Fruit fly (Drosophila melanogaster) S2 (cell line): Measurements from ENCODE around the gene mRpL23.

Source experiments
- CG8478 ChIP-seq: fragments of >200 bp; optimal IDR thresholded peaks from 2 replicates; lab custom pipeline; 2018
- CTCF ChIP-seq, 2 experiments: fragments of >200 bp; optimal IDR thresholded peaks; 2 replicates each; lab custom pipeline; 2018

DNA sequence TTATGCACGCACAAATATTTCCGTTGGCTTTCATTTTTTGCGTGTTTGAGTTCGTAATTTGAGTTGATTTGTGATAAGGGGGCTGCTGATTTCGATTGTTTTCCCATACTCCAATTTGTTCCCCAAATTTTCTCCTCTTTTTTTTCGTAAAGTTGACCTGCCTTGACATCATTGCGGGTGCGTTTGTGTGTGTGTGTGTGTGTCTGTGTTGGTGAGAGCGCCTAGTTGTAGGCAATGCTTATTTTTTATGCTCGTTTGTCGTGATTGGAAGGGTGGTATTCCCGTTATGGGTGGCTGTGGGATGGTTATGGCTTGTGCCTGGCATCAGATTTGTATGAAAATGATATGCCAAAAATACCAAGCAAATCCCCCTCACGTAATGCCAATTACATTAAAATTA lies 48.2 kb downstream of the mRpL23 start:
- TF ChIP-seq CTCF (optimal IDR thresholded peaks at IDR 0.05; lab: Kevin White, UChicago) (no peak), CG8478 (lab: Kevin White, UChicago) (no peak)
